Worm (Caenorhabditis elegans) whole organism, young adult: ENCODE measurements around the gene sshk-1.

Experiments used
- T07F8.4 ChIP-seq: sonication (generic microtip); optimal IDR thresholded peaks from 2 replicates; lab custom pipeline; 2016; ENCODE audit warnings: mild to moderate bottlenecking, missing genetic modification characterization, moderate library complexity, missing compliant biosample characterization
- Y56A3A.18 ChIP-seq: fragments of 200-800 bp; sonication (Bioruptor generic); IDR thresholded peaks from 2 replicates; pipeline ENCODE4 v1.3.6; 2022; ENCODE audit warnings: missing genetic modification reagents, missing genetic modification characterization, missing compliant biosample characterization
- ZK185.1 ChIP-seq: sonication (generic microtip); optimal IDR thresholded peaks from 2 replicates; lab custom pipeline; 2016; ENCODE audit warnings: mild to moderate bottlenecking, missing genetic modification characterization, missing compliant biosample characterization; ENCODE audit not compliant: poor library complexity, severe bottlenecking
- ama-1 ChIP-seq, 3 experiments: fragments of 150-350 bp in 1 of 3; sonication (generic microtip) in 2 of 3; optimal IDR thresholded peaks; 2 replicates each; lab custom pipeline; 2014 to 2018; ENCODE audit warnings: missing biosample characterization in 2 of 3, missing genetic modification characterization in 2 of 3, missing genetic modification reagents in 2 of 3
- bed-2 ChIP-seq: fragments of 200-800 bp; sonication (Bioruptor generic); IDR thresholded peaks from 2 replicates; pipeline ENCODE4 v1.3.6; 2022; ENCODE audit warnings: missing genetic modification reagents, missing genetic modification characterization, missing compliant biosample characterization
- cebp-1 ChIP-seq, 2 experiments: fragments of 200-800 bp in 1 of 2; sonication (Bioruptor generic) in 1 of 2; sonication (generic microtip) in 1 of 2; IDR thresholded peaks in 1 of 2; optimal IDR thresholded peaks in 1 of 2; 2 replicates each; pipeline versions ENCODE4 v1.3.6 to Lab custom; 2017 to 2022; ENCODE audit warnings: missing compliant biosample characterization in 2 of 2, missing genetic modification characterization in 2 of 2, mild to moderate bottlenecking in 1 of 2, missing genetic modification reagents in 1 of 2, moderate library complexity in 1 of 2
- lin-35 ChIP-seq, 3 experiments: fragments of 150-350 bp in 2 of 3; sonication (generic microtip) in 1 of 3; optimal IDR thresholded peaks; 2 replicates each; lab custom pipeline; 2014 to 2018; ENCODE audit warnings: missing biosample characterization in 3 of 3, missing genetic modification characterization in 3 of 3, missing genetic modification reagents in 3 of 3
- nhr-120 ChIP-seq: fragments of 200-800 bp; sonication (Bioruptor generic); IDR thresholded peaks from 2 replicates; pipeline ENCODE4 v1.3.6; 2022; ENCODE audit warnings: missing genetic modification characterization, missing compliant biosample characterization
- zfh-2 ChIP-seq: fragments of 200-800 bp; sonication (Bioruptor generic); conservative IDR thresholded peaks from 2 replicates; pipeline ENCODE4 v1.3.6; 2022; ENCODE audit warnings: missing genetic modification reagents, missing genetic modification characterization, missing compliant biosample characterization

- TF ChIP-seq ZK185.1 (tag; lab: Kevin White, UChicago) (no peak), nhr-120 (no peak), Y56A3A.18 (no peak), lin-35 (GFP tag; optimal IDR thresholded peaks at IDR 0.05; lab: Kevin White, UChicago) (no peak), bed-2 (GFP tag; lab: Robert Waterston, UW) (no peak), T07F8.4 (tag; lab: Kevin White, UChicago) (no peak), cebp-1 (GFP tag; IDR thresholded peaks at IDR 0.05; lab: Robert Waterston, UW) (no peak), cebp-1 (tag; optimal IDR thresholded peaks at IDR 0.05; lab: Kevin White, UChicago) (no peak), ama-1 (optimal IDR thresholded peaks at IDR 0.05; lab: Kevin White, UChicago) (no peak), ama-1 (GFP tag; optimal IDR thresholded peaks at IDR 0.05; lab: Kevin White, UChicago) (no peak), zfh-2 (GFP tag; lab: Robert Waterston, UW) (no peak)
Measured at ce11 chrV:20820033-20820432, 4.1 kb downstream of the sshk-1 start, which contains the start of gene T03D8.6.
